Fruit fly (Drosophila melanogaster) whole organism, embryonic: ENCODE measurements around the gene CG7183.

ENCODE experiments used
- CG10209 ChIP-seq: fragments of 200-800 bp; sonication (Bioruptor generic); optimal IDR thresholded peaks from 3 replicates; lab custom pipeline; 2017; ENCODE audit warnings: missing biosample characterization, mild to moderate bottlenecking, missing genetic modification characterization, missing genetic modification reagents
- CG10321 ChIP-seq: fragments of 200-800 bp; sonication (Bioruptor generic); IDR thresholded peaks from 2 replicates; pipeline ENCODE4 v1.3.6; 2022; ENCODE audit warnings: missing biosample characterization, missing genetic modification characterization
- CG11247 ChIP-seq: fragments of 200-800 bp; sonication (Bioruptor generic); IDR thresholded peaks from 2 replicates; pipeline ENCODE4 v1.3.6; 2022; ENCODE audit warnings: missing biosample characterization, missing genetic modification characterization
- CG11695 ChIP-seq: fragments of 200-800 bp; sonication (Bioruptor generic); IDR thresholded peaks from 3 replicates; pipeline ENCODE4 v1.3.6; 2022; ENCODE audit warnings: missing biosample characterization, missing genetic modification characterization
- CG12071 ChIP-seq: fragments of 200-800 bp; sonication (Bioruptor generic); optimal IDR thresholded peaks from 3 replicates; lab custom pipeline; 2018; ENCODE audit warnings: missing biosample characterization, mild to moderate bottlenecking, missing genetic modification characterization
- CG17361 ChIP-seq: fragments of 200-800 bp; sonication (Bioruptor generic); IDR thresholded peaks from 3 replicates; pipeline ENCODE4 v1.3.6; 2022; ENCODE audit warnings: missing biosample characterization, missing genetic modification characterization
- CG17802 ChIP-seq: fragments of 200-800 bp; sonication (Bioruptor generic); optimal IDR thresholded peaks from 2 replicates; lab custom pipeline; 2018; ENCODE audit warnings: missing biosample characterization, mild to moderate bottlenecking, missing genetic modification characterization, moderate library complexity
- CG1832 ChIP-seq: fragments of 200-800 bp; sonication (Bioruptor generic); optimal IDR thresholded peaks from 2 replicates; lab custom pipeline; 2017; ENCODE audit warnings: missing biosample characterization, mild to moderate bottlenecking, missing genetic modification characterization, inconsistent platforms
- CG4404 ChIP-seq: fragments of 200-800 bp; sonication (Bioruptor generic); IDR thresholded peaks from 2 replicates; pipeline ENCODE4 v1.3.6; 2022; ENCODE audit warnings: missing biosample characterization, missing genetic modification characterization
- CG8478 ChIP-seq: fragments of >200 bp; optimal IDR thresholded peaks from 2 replicates; lab custom pipeline; 2018
- CG8944 ChIP-seq: fragments of 200-800 bp; sonication (Bioruptor generic); optimal IDR thresholded peaks from 3 replicates; lab custom pipeline; 2016; ENCODE audit warnings: missing biosample characterization, missing genetic modification characterization
- Deaf1 ChIP-seq: fragments of 200-800 bp; optimal IDR thresholded peaks from 3 replicates; lab custom pipeline; 2019; ENCODE audit warnings: missing biosample characterization, mild to moderate bottlenecking, missing genetic modification characterization, moderate library complexity
- Dip2 ChIP-seq: fragments of 200-800 bp; sonication (Bioruptor generic); IDR thresholded peaks from 2 replicates; pipeline ENCODE4 v1.3.6; 2022; ENCODE audit warnings: missing biosample characterization, missing genetic modification characterization
- Doc3 ChIP-seq: fragments of 200-800 bp; sonication (Bioruptor generic); IDR thresholded peaks from 3 replicates; pipeline ENCODE4 v1.3.6; 2022; ENCODE audit warnings: missing biosample characterization, missing genetic modification characterization; ENCODE audit not compliant: partially characterized antibody
- E2f2 ChIP-seq: fragments of 200-800 bp; sonication (Bioruptor generic); IDR thresholded peaks from 2 replicates; pipeline ENCODE4 v1.3.6; 2022; ENCODE audit warnings: missing biosample characterization, missing genetic modification characterization
- Ets65A ChIP-seq: fragments of 200-800 bp; sonication (Bioruptor generic); peaks from one replicate; lab custom pipeline; 2016; ENCODE audit warnings: missing biosample characterization, missing genetic modification characterization
- HLH4C ChIP-seq: fragments of 200-800 bp; sonication (Bioruptor generic); IDR thresholded peaks from 3 replicates; pipeline ENCODE4 v1.3.6; 2022; ENCODE audit warnings: missing biosample characterization, missing genetic modification characterization; ENCODE audit not compliant: partially characterized antibody
- Kr ChIP-seq: fragments of 200-800 bp; sonication (Bioruptor generic); optimal IDR thresholded peaks from 2 replicates; lab custom pipeline; 2017; ENCODE audit warnings: missing biosample characterization, mild to moderate bottlenecking, missing genetic modification characterization
- Med ChIP-seq: fragments of 200-800 bp; sonication (Bioruptor generic); peaks from one replicate; lab custom pipeline; 2016; ENCODE audit warnings: missing biosample characterization, missing genetic modification characterization, mild to moderate bottlenecking, inconsistent platforms, moderate library complexity
- Nf-YB ChIP-seq: fragments of 200-800 bp; sonication (Bioruptor generic); optimal IDR thresholded peaks from 3 replicates; lab custom pipeline; 2019; ENCODE audit warnings: missing biosample characterization, mild to moderate bottlenecking, missing genetic modification characterization, moderate library complexity
- Ravus ChIP-seq: fragments of 200-800 bp; sonication (Bioruptor generic); IDR thresholded peaks from 2 replicates; pipeline ENCODE4 v1.3.6; 2022; ENCODE audit warnings: missing biosample characterization, missing genetic modification characterization
- Sox102F ChIP-seq: fragments of 200-800 bp; sonication (Bioruptor generic); optimal IDR thresholded peaks from 2 replicates; lab custom pipeline; 2018; ENCODE audit warnings: missing biosample characterization, mild to moderate bottlenecking, missing genetic modification characterization, moderate library complexity
- Vsx1 ChIP-seq: fragments of 200-800 bp; sonication (Bioruptor generic); optimal IDR thresholded peaks from 2 replicates; lab custom pipeline; 2017; ENCODE audit warnings: missing biosample characterization, mild to moderate bottlenecking, missing genetic modification characterization, missing genetic modification reagents
- ap ChIP-seq: fragments of 200-800 bp; sonication (Bioruptor generic); IDR thresholded peaks from 2 replicates; pipeline ENCODE4 v1.3.6; 2022; ENCODE audit warnings: missing biosample characterization, missing genetic modification characterization
- bowl ChIP-seq: fragments of 200-800 bp; sonication (Bioruptor generic); IDR thresholded peaks from 2 replicates; pipeline ENCODE4 v1.3.6; 2022; ENCODE audit warnings: missing biosample characterization, missing genetic modification characterization
- cas ChIP-seq: fragments of 200-800 bp; sonication (Bioruptor generic); IDR thresholded peaks from 2 replicates; pipeline ENCODE4 v1.3.6; 2022; ENCODE audit warnings: missing biosample characterization, missing genetic modification characterization
- cato ChIP-seq: fragments of 200-800 bp; sonication (Bioruptor generic); optimal IDR thresholded peaks from 2 replicates; lab custom pipeline; 2016; ENCODE audit warnings: missing biosample characterization, missing genetic modification characterization, borderline replicate concordance
- cg ChIP-seq: fragments of 200-800 bp; sonication (Bioruptor generic); optimal IDR thresholded peaks from 3 replicates; lab custom pipeline; 2019; ENCODE audit warnings: missing biosample characterization, mild to moderate bottlenecking, missing genetic modification characterization, moderate library complexity
- chinmo ChIP-seq: fragments of 200-800 bp; sonication (Bioruptor generic); IDR thresholded peaks from 4 replicates; pipeline ENCODE4 v1.3.6; 2022; ENCODE audit warnings: missing biosample characterization, missing genetic modification characterization; ENCODE audit not compliant: partially characterized antibody
- ci ChIP-seq: fragments of 200-800 bp; sonication (Bioruptor generic); IDR thresholded peaks from 3 replicates; pipeline ENCODE4 v1.3.6; 2022; ENCODE audit warnings: missing biosample characterization, missing genetic modification characterization
- danr ChIP-seq: fragments of 200-800 bp; sonication (Bioruptor generic); IDR thresholded peaks from 2 replicates; pipeline ENCODE4 v1.3.6; 2022; ENCODE audit warnings: missing biosample characterization, missing genetic modification characterization
- ems ChIP-seq: fragments of 200-800 bp; sonication (Bioruptor generic); optimal IDR thresholded peaks from 3 replicates; lab custom pipeline; 2016; ENCODE audit warnings: missing biosample characterization, missing genetic modification characterization
- fru ChIP-seq: fragments of >200 bp; optimal IDR thresholded peaks from 2 replicates; lab custom pipeline; 2017
- gsb ChIP-seq: fragments of 200-800 bp; sonication (Bioruptor generic); IDR thresholded peaks from 2 replicates; pipeline ENCODE4 v1.3.6; 2022; ENCODE audit warnings: missing biosample characterization, missing genetic modification characterization
- hkb ChIP-seq, 2 experiments: fragments of 200-800 bp in 1 of 2; fragments of >200 bp in 1 of 2; sonication (Bioruptor generic) in 1 of 2; IDR thresholded peaks in 1 of 2; optimal IDR thresholded peaks in 1 of 2; 2 replicates each; pipeline versions ENCODE4 v1.3.6 to Lab custom; 2017 to 2022; ENCODE audit warnings: missing biosample characterization in 1 of 2, missing genetic modification characterization in 1 of 2
- jigr1 ChIP-seq: fragments of 200-800 bp; sonication (Bioruptor generic); IDR thresholded peaks from 3 replicates; pipeline ENCODE4 v1.3.6; 2022; ENCODE audit warnings: missing biosample characterization, missing genetic modification characterization
- kni ChIP-seq: fragments of 200-800 bp; sonication (Bioruptor generic); optimal IDR thresholded peaks from 3 replicates; lab custom pipeline; 2017; ENCODE audit warnings: mild to moderate bottlenecking, missing biosample characterization, missing genetic modification reagents, missing genetic modification characterization
- lab ChIP-seq: fragments of 200-800 bp; sonication (Bioruptor generic); optimal IDR thresholded peaks from 3 replicates; lab custom pipeline; 2017; ENCODE audit warnings: missing biosample characterization, missing genetic modification characterization, mild to moderate bottlenecking, moderate library complexity, missing genetic modification reagents
- mirr ChIP-seq: fragments of 200-800 bp; sonication (Bioruptor generic); optimal IDR thresholded peaks from 3 replicates; lab custom pipeline; 2018; ENCODE audit warnings: missing biosample characterization, mild to moderate bottlenecking, missing genetic modification characterization
- nerfin-1 ChIP-seq: fragments of 200-800 bp; sonication (Bioruptor generic); optimal IDR thresholded peaks from 3 replicates; lab custom pipeline; 2019; ENCODE audit warnings: missing biosample characterization, mild to moderate bottlenecking, missing genetic modification characterization, moderate library complexity
- nerfin-2 ChIP-seq: fragments of 200-800 bp; sonication (Bioruptor generic); IDR thresholded peaks from 2 replicates; pipeline ENCODE4 v1.3.6; 2022; ENCODE audit warnings: missing biosample characterization, missing genetic modification characterization; ENCODE audit not compliant: partially characterized antibody
- onecut ChIP-seq: fragments of 200-800 bp; sonication (Bioruptor generic); IDR thresholded peaks from 2 replicates; pipeline ENCODE4 v1.3.6; 2022; ENCODE audit warnings: missing biosample characterization, missing genetic modification characterization
- otp ChIP-seq: fragments of 200-800 bp; sonication (Bioruptor generic); IDR thresholded peaks from 3 replicates; pipeline ENCODE4, ENCODE4 v1.3.6; 2022; ENCODE audit warnings: missing biosample characterization, missing genetic modification characterization
- pb ChIP-seq: fragments of 200-800 bp; sonication (Bioruptor generic); optimal IDR thresholded peaks from 3 replicates; lab custom pipeline; 2016; ENCODE audit warnings: missing biosample characterization, missing genetic modification characterization
- pho ChIP-seq: fragments of 200-800 bp; sonication (Bioruptor generic); optimal IDR thresholded peaks from 2 replicates; lab custom pipeline; 2016; ENCODE audit warnings: missing biosample characterization, missing genetic modification characterization
- pros ChIP-seq: fragments of 200-800 bp; sonication (Bioruptor generic); optimal IDR thresholded peaks from 3 replicates; lab custom pipeline; 2019; ENCODE audit warnings: missing biosample characterization, mild to moderate bottlenecking, missing genetic modification characterization, moderate library complexity
- sens-2 ChIP-seq: fragments of 200-800 bp; sonication (Bioruptor generic); IDR thresholded peaks from 2 replicates; pipeline ENCODE4 v1.3.6; 2022; ENCODE audit warnings: missing biosample characterization, missing genetic modification characterization
- seq ChIP-seq: fragments of 200-800 bp; sonication (Bioruptor generic); IDR thresholded peaks from 2 replicates; pipeline ENCODE4 v1.3.6; 2022; ENCODE audit warnings: missing biosample characterization, missing genetic modification characterization
- sob ChIP-seq: fragments of 200-800 bp; sonication (Bioruptor generic); IDR thresholded peaks from 2 replicates; pipeline ENCODE4 v1.3.6; 2022; ENCODE audit warnings: missing biosample characterization, missing genetic modification characterization
- tx ChIP-seq: fragments of 200-800 bp; sonication (Bioruptor generic); optimal IDR thresholded peaks from 2 replicates; lab custom pipeline; 2016; ENCODE audit warnings: missing biosample characterization, missing genetic modification characterization
- vnd ChIP-seq: fragments of 200-800 bp; sonication (Bioruptor generic); IDR thresholded peaks from 3 replicates; pipeline ENCODE4 v1.3.6; 2022; ENCODE audit warnings: missing biosample characterization, missing genetic modification characterization; ENCODE audit not compliant: partially characterized antibody
- yki ChIP-seq: fragments of >200 bp; optimal IDR thresholded peaks from 3 replicates; lab custom pipeline; 2018

The CG7183 gene

DNA sequence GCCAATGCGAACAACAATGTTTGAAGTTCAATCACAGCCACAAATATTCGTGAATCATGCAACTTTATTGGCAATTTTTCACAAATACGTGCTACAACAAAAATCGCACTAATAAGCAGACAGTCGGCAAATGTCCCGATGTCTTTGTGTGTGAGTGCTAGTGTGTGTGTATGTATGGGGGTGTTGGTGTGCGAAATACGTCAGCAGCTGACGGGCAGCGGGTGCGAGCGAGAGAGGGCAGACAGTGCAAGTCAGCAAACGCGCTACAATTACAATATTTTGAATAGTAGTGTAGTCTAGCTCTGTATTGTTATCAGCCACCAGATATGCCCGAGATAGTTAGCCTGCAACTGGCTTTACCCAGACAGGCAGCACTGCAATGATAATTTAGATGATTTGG, 25.5 kb upstream of the CG7183 start (continued):
- no peak for TF ChIP-seq sob (GFP tag; lab: Robert Waterston, UW)
- peak; percentile 59 for TF ChIP-seq cg
- no peak for TF ChIP-seq kni (GFP tag; lab: Kevin White, UChicago)
- no peak for TF ChIP-seq CG12071 (GFP tag; lab: Kevin White, UChicago)
- no peak for TF ChIP-seq pb (GFP tag; lab: Kevin White, UChicago)
- no peak for TF ChIP-seq CG17802
- TF ChIP-seq tx: no peak
- TF ChIP-seq Doc3 (GFP tag; lab: Robert Waterston, UW): no peak
- no peak for TF ChIP-seq gsb (GFP tag; lab: Robert Waterston, UW)
- TF ChIP-seq yki (lab: Kevin White, UChicago): no peak
- no peak for TF ChIP-seq ems (GFP tag; lab: Kevin White, UChicago)
- no peak for TF ChIP-seq CG10209 (GFP tag; lab: Kevin White, UChicago)
- no peak for TF ChIP-seq danr (GFP tag; lab: Robert Waterston, UW)
- TF ChIP-seq Ravus: no peak
- peak; percentile 36 for TF ChIP-seq Med (GFP tag; lab: Kevin White, UChicago)
- TF ChIP-seq Kr (GFP tag; lab: Kevin White, UChicago): no peak
- TF ChIP-seq CG4404 (GFP tag; lab: Robert Waterston, UW): no peak
- no peak for TF ChIP-seq fru (lab: Kevin White, UChicago)
- TF ChIP-seq cato: no peak
- no peak for TF ChIP-seq cas
- TF ChIP-seq CG8478 (lab: Kevin White, UChicago): peak; percentile 28
- TF ChIP-seq Nf-YB (GFP tag; lab: Kevin White, UChicago): no peak
- TF ChIP-seq CG8944 (GFP tag; lab: Kevin White, UChicago): no peak
- no peak for TF ChIP-seq jigr1 (GFP tag; lab: Robert Waterston, UW)
- peak; percentile 8 for TF ChIP-seq Deaf1
- TF ChIP-seq mirr (GFP tag; lab: Kevin White, UChicago): peak; percentile 31
- 0 out of 2 replicates have a peak, but pooled peaks have one; percentile 15 for TF ChIP-seq E2f2 (GFP tag; lab: Robert Waterston, UW)

DNA sequence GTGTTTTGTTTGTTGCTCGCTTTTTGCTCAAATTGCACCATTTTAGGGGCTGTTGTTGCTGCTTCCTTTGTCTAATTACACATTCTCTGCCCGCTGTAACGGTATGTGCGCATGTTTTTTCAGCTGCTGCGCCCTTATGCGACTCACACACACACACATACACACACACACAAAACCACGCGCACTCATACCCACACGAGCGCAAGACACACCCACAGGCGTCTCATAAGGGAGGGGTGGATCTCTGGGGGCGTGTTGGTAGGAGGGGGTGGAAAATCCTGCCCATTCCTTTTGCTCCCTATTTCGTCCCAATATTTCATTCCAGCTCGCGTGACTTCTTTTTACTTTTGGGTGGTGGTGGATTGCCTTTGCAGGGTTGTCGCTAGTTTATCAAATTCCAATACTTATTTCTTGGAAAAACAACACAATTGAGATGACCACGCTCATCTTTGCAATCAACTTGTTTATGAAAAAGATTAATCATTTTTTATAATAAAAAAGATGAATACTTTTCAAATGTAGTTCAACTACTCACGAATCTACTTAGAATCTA, 24.6 kb upstream of the CG7183 start:
- 0 out of 3 replicates have a peak, but pooled peaks have one; percentile 32 for TF ChIP-seq ci (GFP tag; lab: Robert Waterston, UW)
- TF ChIP-seq Dip2 (GFP tag; lab: Robert Waterston, UW): no peak
- 0 out of 2 replicates have a peak, but pooled peaks have one; percentile 6 for TF ChIP-seq sob (GFP tag; lab: Robert Waterston, UW)
- peak; percentile 29 for TF ChIP-seq Ets65A (GFP tag; lab: Kevin White, UChicago)
- TF ChIP-seq CG1832 (GFP tag; lab: Kevin White, UChicago): no peak
- TF ChIP-seq nerfin-2 (GFP tag; lab: Robert Waterston, UW): 0 out of 2 replicates have a peak, but pooled peaks have one; percentile 14
- TF ChIP-seq chinmo: no peak
- TF ChIP-seq hkb (optimal IDR thresholded peaks at IDR 0.05; lab: Kevin White, UChicago): no peak
- peak; percentile 23; the same call in 1 of the 2 replicates for TF ChIP-seq hkb (GFP tag; IDR thresholded peaks at IDR 0.05; lab: Robert Waterston, UW)
- no peak for TF ChIP-seq otp
- no peak for TF ChIP-seq CG11247 (GFP tag; lab: Robert Waterston, UW)
- TF ChIP-seq pros: peak; percentile 74
- no peak for TF ChIP-seq CG10321 (GFP tag; lab: Robert Waterston, UW)
- TF ChIP-seq bowl (GFP tag; lab: Robert Waterston, UW): no peak
- TF ChIP-seq lab (GFP tag; lab: Kevin White, UChicago): peak; percentile 32
- peak; percentile 17; the same call in 1 of the 2 replicates for TF ChIP-seq ap (GFP tag; lab: Robert Waterston, UW)
- no peak for TF ChIP-seq sens-2 (GFP tag; lab: Robert Waterston, UW)
- TF ChIP-seq Vsx1 (GFP tag; lab: Kevin White, UChicago): no peak
- TF ChIP-seq CG11695 (GFP tag; lab: Robert Waterston, UW): 0 out of 3 replicates have a peak, but pooled peaks have one; percentile 19
- TF ChIP-seq pho: no peak
- no peak for TF ChIP-seq vnd (GFP tag; lab: Robert Waterston, UW)
- no peak for TF ChIP-seq onecut
- peak; percentile 16; the same call in 1 of the 2 replicates for TF ChIP-seq seq (GFP tag; lab: Robert Waterston, UW)
- TF ChIP-seq nerfin-1: peak; percentile 98
- TF ChIP-seq Sox102F (GFP tag; lab: Kevin White, UChicago): no peak
- TF ChIP-seq HLH4C (GFP tag; lab: Robert Waterston, UW): no peak
- no peak for TF ChIP-seq CG17361 (GFP tag; lab: Robert Waterston, UW)
